Fruit fly (Drosophila melanogaster) whole organism, prepupa: Measurements from ENCODE around the gene CG15530.

Experiments
- CG10631 ChIP-seq: fragments of 200-800 bp; sonication (Bioruptor generic); optimal IDR thresholded peaks from 2 replicates; lab custom pipeline; 2016; ENCODE audit warnings: missing biosample characterization, missing genetic modification characterization
- CG10669 ChIP-seq: fragments of 200-800 bp; sonication (Bioruptor generic); optimal IDR thresholded peaks from 3 replicates; lab custom pipeline; 2018; ENCODE audit warnings: missing biosample characterization, mild to moderate bottlenecking, missing genetic modification characterization, moderate library complexity
- CG11294 ChIP-seq: fragments of 200-800 bp; sonication (Bioruptor generic); IDR thresholded peaks from 2 replicates; pipeline ENCODE4 v1.3.6; 2022; ENCODE audit warnings: missing biosample characterization, missing genetic modification characterization
- CG11762 ChIP-seq: fragments of 200-800 bp; sonication (Bioruptor generic); optimal IDR thresholded peaks from 3 replicates; lab custom pipeline; 2016; ENCODE audit warnings: missing biosample characterization, missing genetic modification characterization; ENCODE audit not compliant: insufficient read depth
- CG1621 ChIP-seq: fragments of 200-800 bp; sonication (Bioruptor generic); optimal IDR thresholded peaks from 3 replicates; lab custom pipeline; 2018; ENCODE audit warnings: missing biosample characterization, mild to moderate bottlenecking, missing genetic modification characterization
- CG31627 ChIP-seq: fragments of 200-800 bp; sonication (Bioruptor generic); optimal IDR thresholded peaks from 3 replicates; lab custom pipeline; 2016; ENCODE audit warnings: missing biosample characterization, missing genetic modification characterization
- CG32006 ChIP-seq: fragments of 200-800 bp; sonication (Bioruptor generic); optimal IDR thresholded peaks from 3 replicates; lab custom pipeline; 2017; ENCODE audit warnings: missing biosample characterization, mild to moderate bottlenecking, missing genetic modification characterization
- CG4318 ChIP-seq: fragments of 200-800 bp; sonication (Bioruptor generic); optimal IDR thresholded peaks from 3 replicates; lab custom pipeline; 2017; ENCODE audit warnings: missing biosample characterization, mild to moderate bottlenecking, missing genetic modification characterization
- CG6808 ChIP-seq: fragments of 200-800 bp; sonication (Bioruptor generic); optimal IDR thresholded peaks from 3 replicates; lab custom pipeline; 2017; ENCODE audit warnings: missing biosample characterization, missing genetic modification characterization, mild to moderate bottlenecking, moderate library complexity, missing genetic modification reagents
- CG8119 ChIP-seq: fragments of 200-800 bp; sonication (Bioruptor generic); IDR thresholded peaks from 3 replicates; pipeline ENCODE4 v1.3.6; 2022; ENCODE audit warnings: missing biosample characterization, missing genetic modification characterization
- CG8319 ChIP-seq: fragments of 200-800 bp; sonication (Bioruptor generic); optimal IDR thresholded peaks from 3 replicates; lab custom pipeline; 2016; ENCODE audit warnings: missing biosample characterization, missing genetic modification characterization
- CG8632 ChIP-seq: fragments of 200-800 bp; sonication (Bioruptor generic); optimal IDR thresholded peaks from 3 replicates; lab custom pipeline; 2016; ENCODE audit warnings: missing biosample characterization, missing genetic modification characterization
- CG9139 ChIP-seq: fragments of 200-800 bp; sonication (Bioruptor generic); optimal IDR thresholded peaks from 3 replicates; lab custom pipeline; 2017; ENCODE audit warnings: missing biosample characterization, mild to moderate bottlenecking, missing genetic modification characterization
- Eip78C ChIP-seq: fragments of 200-800 bp; sonication (Bioruptor generic); peaks from one replicate; lab custom pipeline; 2016; ENCODE audit warnings: missing biosample characterization, missing genetic modification characterization
- Eip93F ChIP-seq: fragments of 200-800 bp; sonication (Bioruptor generic); optimal IDR thresholded peaks from 2 replicates; lab custom pipeline; 2016; ENCODE audit warnings: missing biosample characterization, mild to moderate bottlenecking, missing genetic modification characterization
- Ets96B ChIP-seq: fragments of 200-800 bp; optimal IDR thresholded peaks from 2 replicates; lab custom pipeline; 2019; ENCODE audit warnings: missing biosample characterization, mild to moderate bottlenecking, missing genetic modification characterization, moderate library complexity
- Hr4 ChIP-seq: fragments of 200-800 bp; sonication (Bioruptor generic); optimal IDR thresholded peaks from 3 replicates; lab custom pipeline; 2016; ENCODE audit warnings: missing biosample characterization, missing genetic modification characterization
- Lpt ChIP-seq: fragments of 200-800 bp; sonication (Bioruptor generic); optimal IDR thresholded peaks from 3 replicates; lab custom pipeline; 2016; ENCODE audit warnings: missing biosample characterization, missing genetic modification characterization
- Smox ChIP-seq: fragments of 200-800 bp; sonication (Bioruptor generic); optimal IDR thresholded peaks from 3 replicates; lab custom pipeline; 2016; ENCODE audit warnings: missing biosample characterization, missing genetic modification characterization
- cyc ChIP-seq: fragments of 200-800 bp; sonication (Bioruptor generic); optimal IDR thresholded peaks from 3 replicates; lab custom pipeline; 2016; ENCODE audit warnings: missing biosample characterization, missing genetic modification characterization
- dac ChIP-seq: fragments of 200-800 bp; sonication (Bioruptor generic); optimal IDR thresholded peaks from 2 replicates; lab custom pipeline; 2017; ENCODE audit warnings: missing biosample characterization, mild to moderate bottlenecking, missing genetic modification characterization
- dsx ChIP-seq: fragments of 200-800 bp; optimal IDR thresholded peaks from 3 replicates; lab custom pipeline; 2019; ENCODE audit warnings: missing biosample characterization, mild to moderate bottlenecking, missing genetic modification characterization, moderate library complexity; ENCODE audit not compliant: poor library complexity, severe bottlenecking
- esn ChIP-seq: fragments of 200-800 bp; sonication (Bioruptor generic); optimal IDR thresholded peaks from 2 replicates; lab custom pipeline; 2016; ENCODE audit warnings: missing biosample characterization, mild to moderate bottlenecking, missing genetic modification characterization, moderate library complexity
- fd59A ChIP-seq: fragments of 200-800 bp; sonication (Bioruptor generic); optimal IDR thresholded peaks from 2 replicates; lab custom pipeline; 2017; ENCODE audit warnings: missing biosample characterization, mild to moderate bottlenecking, missing genetic modification characterization, missing genetic modification reagents
- fd85E ChIP-seq: fragments of 200-800 bp; sonication (Bioruptor generic); optimal IDR thresholded peaks from 3 replicates; lab custom pipeline; 2016; ENCODE audit warnings: missing biosample characterization, missing genetic modification characterization
- fkh ChIP-seq: fragments of 200-800 bp; sonication (Bioruptor generic); optimal IDR thresholded peaks from 3 replicates; lab custom pipeline; 2017; ENCODE audit warnings: missing biosample characterization, mild to moderate bottlenecking, missing genetic modification characterization, moderate library complexity
- lz ChIP-seq: fragments of 200-800 bp; sonication (Bioruptor generic); optimal IDR thresholded peaks from 3 replicates; lab custom pipeline; 2016; ENCODE audit warnings: missing biosample characterization, missing genetic modification characterization
- pdm3 ChIP-seq: fragments of 200-800 bp; sonication (Bioruptor generic); optimal IDR thresholded peaks from 3 replicates; lab custom pipeline; 2016; ENCODE audit warnings: missing biosample characterization, missing genetic modification characterization
- salr ChIP-seq, 2 experiments: fragments of 200-800 bp; sonication (Bioruptor generic); optimal IDR thresholded peaks; 3 replicates each; lab custom pipeline; 2016 to 2018; ENCODE audit warnings: missing biosample characterization in 2 of 2, missing genetic modification characterization in 2 of 2, mild to moderate bottlenecking in 1 of 2
- ss ChIP-seq, 2 experiments: fragments of 200-800 bp; sonication (Bioruptor generic); optimal IDR thresholded peaks; 2 replicates in 1 of 2; 3 replicates in 1 of 2; lab custom pipeline; 2017 to 2018; ENCODE audit warnings: mild to moderate bottlenecking in 2 of 2, missing biosample characterization in 2 of 2, missing genetic modification characterization in 2 of 2, moderate library complexity in 1 of 2
- vri ChIP-seq: fragments of 200-800 bp; sonication (Bioruptor generic); optimal IDR thresholded peaks from 3 replicates; lab custom pipeline; 2016; ENCODE audit warnings: missing biosample characterization, mild to moderate bottlenecking, missing genetic modification characterization

CG15530 gene

DNA sequence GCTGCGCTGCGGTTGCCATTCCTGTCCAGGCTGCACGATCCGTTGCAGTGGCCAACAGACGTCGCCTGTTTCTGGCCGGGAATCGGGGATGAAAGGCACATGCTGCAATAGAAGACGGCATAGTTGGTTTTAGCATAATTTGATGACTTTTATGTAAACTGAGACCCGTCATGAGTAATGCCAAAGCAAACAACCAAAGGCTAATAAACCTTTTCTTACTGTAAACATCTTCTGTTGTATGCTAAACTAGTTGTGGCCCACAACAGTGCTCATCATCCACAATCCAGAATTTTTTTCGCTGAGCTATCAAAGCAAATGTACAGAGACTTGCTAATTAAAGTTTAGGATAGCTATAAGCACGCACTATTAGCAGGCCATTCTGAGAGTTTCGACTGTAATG, 21.1 kb downstream of the CG15530 start:
- TF ChIP-seq fkh (GFP tag; lab: Kevin White, UChicago) (peak; percentile 85), pdm3 (no peak)

DNA sequence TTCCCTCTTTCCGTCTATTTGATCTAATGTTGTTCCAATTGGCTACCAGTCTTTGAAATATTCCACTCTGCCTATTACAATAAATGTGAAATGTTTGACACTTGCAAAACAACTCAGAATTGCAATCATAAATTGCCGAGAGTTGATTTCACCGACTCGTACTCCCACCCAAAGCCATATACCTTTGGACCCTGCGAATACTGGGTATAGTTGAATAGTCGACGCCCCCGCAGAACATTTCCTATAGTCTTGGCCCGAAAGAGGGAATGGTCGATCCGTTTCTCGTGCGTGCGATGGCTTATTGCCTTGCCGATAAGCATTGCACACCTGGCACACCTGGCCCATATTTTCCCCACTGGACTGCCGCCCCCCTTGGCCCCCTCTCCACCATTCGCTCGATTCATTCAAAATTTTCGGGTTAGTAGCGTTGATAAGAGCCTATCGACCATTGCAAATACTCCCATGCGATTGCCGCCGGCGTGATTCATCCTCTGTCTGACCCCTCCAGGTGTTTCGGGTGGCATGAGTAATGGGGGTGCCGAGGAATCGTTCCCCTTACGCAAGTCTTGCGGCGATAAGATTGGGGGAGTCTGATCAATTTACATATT, 22.5 kb downstream of the CG15530 start:
- TF ChIP-seq CG11762 (GFP tag; lab: Kevin White, UChicago): no peak
- peak; percentile 5 for TF ChIP-seq Eip78C (GFP tag; lab: Kevin White, UChicago)
- no peak for TF ChIP-seq pdm3
- no peak for TF ChIP-seq cyc (GFP tag; lab: Kevin White, UChicago)
- TF ChIP-seq Hr4: no peak
- no peak for TF ChIP-seq CG8319 (GFP tag; lab: Kevin White, UChicago)
- no peak for TF ChIP-seq CG31627 (GFP tag; lab: Kevin White, UChicago)
- no peak for TF ChIP-seq esn (GFP tag; lab: Kevin White, UChicago)
- peak; percentile 5 for TF ChIP-seq fkh (GFP tag; lab: Kevin White, UChicago)
- no peak for TF ChIP-seq fd59A (GFP tag; lab: Kevin White, UChicago)
- TF ChIP-seq CG8119 (GFP tag; lab: Robert Waterston, UW): no peak
- no peak for TF ChIP-seq CG11294 (GFP tag; lab: Robert Waterston, UW)
- peak; percentile 91 for TF ChIP-seq vri (GFP tag; lab: Kevin White, UChicago)
- TF ChIP-seq Smox: no peak
- no peak for TF ChIP-seq Lpt (GFP tag; lab: Kevin White, UChicago)
- TF ChIP-seq CG1621 (tag; lab: Kevin White, UChicago): no peak
- TF ChIP-seq CG10669: no peak
- TF ChIP-seq CG4318 (GFP tag; lab: Kevin White, UChicago): no peak
- TF ChIP-seq lz (GFP tag; lab: Kevin White, UChicago): no peak

DNA sequence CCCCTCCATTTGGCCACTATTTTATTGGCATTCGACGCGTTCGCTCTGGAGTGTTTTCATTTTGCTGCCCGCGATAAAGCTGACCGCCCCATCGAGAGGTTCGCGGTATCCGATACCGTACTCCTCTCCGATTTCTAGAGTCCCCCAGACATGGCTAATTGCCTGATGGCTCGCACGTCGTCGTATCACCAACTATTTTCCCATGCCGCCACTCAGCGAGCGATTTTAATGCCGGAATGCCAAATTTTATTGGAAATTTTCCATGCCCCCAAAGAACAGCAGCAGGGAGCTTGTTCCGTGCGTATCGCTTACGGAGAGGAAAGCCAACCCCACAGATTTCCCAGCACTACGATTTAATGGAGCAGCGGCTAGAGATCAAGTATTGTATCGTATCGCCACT, 23.4 kb downstream of the CG15530 start:
- no peak for TF ChIP-seq CG10669
- TF ChIP-seq, all 60 proteins: peak for 0

DNA sequence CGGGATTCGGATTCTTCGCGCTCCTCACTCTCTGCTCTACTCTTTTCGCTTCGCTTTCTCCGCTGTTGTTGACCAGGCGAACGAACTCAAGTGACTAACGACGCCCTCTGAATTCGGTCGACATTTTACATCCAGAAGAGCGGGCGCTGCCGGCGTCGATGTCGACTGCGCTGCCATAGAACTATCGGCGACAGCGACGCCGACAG, 25.1 kb downstream of the CG15530 start, which contains the start of gene CG9743:
CG9743 (minus strand) TSS at position 101 of the 206 bp plus-strand sequence.
- TF ChIP-seq lz (GFP tag; lab: Kevin White, UChicago): no peak
- no peak for TF ChIP-seq ss (GFP tag; optimal IDR thresholded peaks at IDR 0.05; lab: Kevin White, UChicago)
- TF ChIP-seq CG10631 (GFP tag; lab: Kevin White, UChicago): no peak
- TF ChIP-seq Eip78C (GFP tag; lab: Kevin White, UChicago): no peak
- no peak for TF ChIP-seq dsx
- TF ChIP-seq CG6808 (GFP tag; lab: Kevin White, UChicago): no peak
- no peak for TF ChIP-seq CG8119 (GFP tag; lab: Robert Waterston, UW)
- no peak for TF ChIP-seq dac (GFP tag; lab: Kevin White, UChicago)
- no peak for TF ChIP-seq fd85E
- no peak for TF ChIP-seq CG9139 (GFP tag; lab: Kevin White, UChicago)
- no peak for TF ChIP-seq CG4318 (GFP tag; lab: Kevin White, UChicago)
- TF ChIP-seq salr (GFP tag; optimal IDR thresholded peaks at IDR 0.05; lab: Kevin White, UChicago): no peak
- no peak for TF ChIP-seq CG8319 (GFP tag; lab: Kevin White, UChicago)
- TF ChIP-seq CG32006 (GFP tag; lab: Kevin White, UChicago): no peak
- no peak for TF ChIP-seq Eip93F (GFP tag; lab: Kevin White, UChicago)
- TF ChIP-seq CG8632 (GFP tag; lab: Kevin White, UChicago): no peak
- no peak for TF ChIP-seq Ets96B (tag; lab: Kevin White, UChicago)
